Fruit fly (Drosophila melanogaster) whole organism, embryonic: ENCODE data around the gene ATP7.

Experiments
- Bdp1 ChIP-seq: fragments of 200-800 bp; sonication (Bioruptor generic); optimal IDR thresholded peaks from 3 replicates; lab custom pipeline; 2016; ENCODE audit warnings: missing biosample characterization, missing genetic modification characterization
- Blimp-1 ChIP-seq: fragments of 200-800 bp; sonication (Bioruptor generic); optimal IDR thresholded peaks from 3 replicates; lab custom pipeline; 2018; ENCODE audit warnings: missing biosample characterization, missing genetic modification characterization, mild to moderate bottlenecking, moderate library complexity, missing genetic modification reagents
- CG10209 ChIP-seq: fragments of 200-800 bp; sonication (Bioruptor generic); optimal IDR thresholded peaks from 3 replicates; lab custom pipeline; 2017; ENCODE audit warnings: missing biosample characterization, mild to moderate bottlenecking, missing genetic modification characterization, missing genetic modification reagents
- CG10267 ChIP-seq: fragments of 200-800 bp; sonication (Bioruptor generic); optimal IDR thresholded peaks from 2 replicates; lab custom pipeline; 2018; ENCODE audit warnings: missing biosample characterization, mild to moderate bottlenecking, missing genetic modification characterization, moderate library complexity
- CG10565 ChIP-seq: fragments of 200-800 bp; sonication (Bioruptor generic); optimal IDR thresholded peaks from 3 replicates; lab custom pipeline; 2016; ENCODE audit warnings: missing biosample characterization, mild to moderate bottlenecking, missing genetic modification characterization
- CG11504 ChIP-seq: fragments of 200-800 bp; sonication (Bioruptor generic); optimal IDR thresholded peaks from 3 replicates; lab custom pipeline; 2019; ENCODE audit warnings: missing biosample characterization, mild to moderate bottlenecking, missing genetic modification characterization, moderate library complexity
- CG1233 ChIP-seq: fragments of 200-800 bp; sonication (Bioruptor generic); optimal IDR thresholded peaks from 4 replicates; lab custom pipeline; 2018; ENCODE audit warnings: missing biosample characterization, mild to moderate bottlenecking, missing genetic modification characterization
- CG13296 ChIP-seq: fragments of 200-800 bp; sonication (Bioruptor generic); optimal IDR thresholded peaks from 3 replicates; lab custom pipeline; 2018; ENCODE audit warnings: missing biosample characterization, mild to moderate bottlenecking, missing genetic modification characterization
- CG13894 ChIP-seq: fragments of 200-800 bp; sonication (Bioruptor generic); optimal IDR thresholded peaks from 3 replicates; lab custom pipeline; 2018; ENCODE audit warnings: missing biosample characterization, mild to moderate bottlenecking, missing genetic modification characterization, moderate library complexity
- CG14860 ChIP-seq: fragments of 200-800 bp; sonication (Bioruptor generic); IDR thresholded peaks from 3 replicates; pipeline ENCODE4 v1.3.6; 2022; ENCODE audit warnings: missing biosample characterization, missing genetic modification characterization; ENCODE audit not compliant: partially characterized antibody
- CG15011 ChIP-seq: fragments of 200-800 bp; sonication (Bioruptor generic); optimal IDR thresholded peaks from 3 replicates; lab custom pipeline; 2018; ENCODE audit warnings: missing biosample characterization, mild to moderate bottlenecking, missing genetic modification characterization
- CG17361 ChIP-seq: fragments of 200-800 bp; sonication (Bioruptor generic); IDR thresholded peaks from 3 replicates; pipeline ENCODE4 v1.3.6; 2022; ENCODE audit warnings: missing biosample characterization, missing genetic modification characterization
- CG18262 ChIP-seq: fragments of 200-800 bp; optimal IDR thresholded peaks from 3 replicates; lab custom pipeline; 2019; ENCODE audit warnings: missing biosample characterization, mild to moderate bottlenecking, missing genetic modification characterization, moderate library complexity
- CG18599 ChIP-seq: fragments of 200-800 bp; sonication (Bioruptor generic); optimal IDR thresholded peaks from 3 replicates; lab custom pipeline; 2017; ENCODE audit warnings: missing biosample characterization, missing genetic modification characterization, mild to moderate bottlenecking, moderate library complexity, missing genetic modification reagents
- CG2120 ChIP-seq: fragments of 200-800 bp; sonication (Bioruptor generic); optimal IDR thresholded peaks from 3 replicates; lab custom pipeline; 2016; ENCODE audit warnings: missing biosample characterization, missing genetic modification characterization
- CG2678 ChIP-seq: fragments of 200-800 bp; sonication (Bioruptor generic); optimal IDR thresholded peaks from 3 replicates; lab custom pipeline; 2019; ENCODE audit warnings: missing biosample characterization, mild to moderate bottlenecking, missing genetic modification characterization, moderate library complexity
- CG4730 ChIP-seq: fragments of 200-800 bp; sonication (Bioruptor generic); IDR thresholded peaks from 2 replicates; pipeline ENCODE4 v1.3.6; 2022; ENCODE audit warnings: missing biosample characterization, missing genetic modification characterization
- CG4820 ChIP-seq: fragments of 200-800 bp; sonication (Bioruptor generic); optimal IDR thresholded peaks from 3 replicates; lab custom pipeline; 2016; ENCODE audit warnings: missing biosample characterization, missing genetic modification characterization
- CG6175 ChIP-seq: fragments of 200-800 bp; sonication (Bioruptor generic); IDR thresholded peaks from 3 replicates; pipeline ENCODE4 v1.3.6; 2022; ENCODE audit warnings: missing biosample characterization, missing genetic modification characterization
- CG7556 ChIP-seq: fragments of 200-800 bp; sonication (Bioruptor generic); optimal IDR thresholded peaks from 2 replicates; lab custom pipeline; 2017; ENCODE audit warnings: missing biosample characterization, mild to moderate bottlenecking, missing genetic modification characterization
- D ChIP-seq, 2 experiments: fragments of 200-800 bp in 1 of 2; fragments of >200 bp in 1 of 2; sonication (Bioruptor generic) in 1 of 2; optimal IDR thresholded peaks; 2 replicates in 1 of 2; 3 replicates in 1 of 2; lab custom pipeline; 2017; ENCODE audit warnings: mild to moderate bottlenecking in 1 of 2, missing biosample characterization in 1 of 2, missing genetic modification characterization in 1 of 2, missing genetic modification reagents in 1 of 2
- Deaf1 ChIP-seq: fragments of 200-800 bp; optimal IDR thresholded peaks from 3 replicates; lab custom pipeline; 2019; ENCODE audit warnings: missing biosample characterization, mild to moderate bottlenecking, missing genetic modification characterization, moderate library complexity
- Doc3 ChIP-seq: fragments of 200-800 bp; sonication (Bioruptor generic); IDR thresholded peaks from 3 replicates; pipeline ENCODE4 v1.3.6; 2022; ENCODE audit warnings: missing biosample characterization, missing genetic modification characterization; ENCODE audit not compliant: partially characterized antibody
- Elba2 ChIP-seq: fragments of 200-800 bp; sonication (Bioruptor generic); optimal IDR thresholded peaks from 3 replicates; lab custom pipeline; 2016; ENCODE audit warnings: missing biosample characterization, missing genetic modification characterization
- H2.0 ChIP-seq: fragments of 200-800 bp; sonication (Bioruptor generic); IDR thresholded peaks from 2 replicates; pipeline ENCODE4 v1.3.6; 2022; ENCODE audit warnings: missing biosample characterization, missing genetic modification characterization
- HLH54F ChIP-seq: fragments of 200-800 bp; sonication (Bioruptor generic); optimal IDR thresholded peaks from 3 replicates; lab custom pipeline; 2016; ENCODE audit warnings: missing biosample characterization, missing genetic modification characterization
- Hr3 ChIP-seq: fragments of 200-800 bp; sonication (Bioruptor generic); optimal IDR thresholded peaks from 3 replicates; lab custom pipeline; 2016; ENCODE audit warnings: missing biosample characterization, missing genetic modification characterization
- Lim3 ChIP-seq: fragments of 200-800 bp; sonication (Bioruptor generic); IDR thresholded peaks from 2 replicates; pipeline ENCODE4 v1.3.6; 2022; ENCODE audit warnings: missing biosample characterization, missing genetic modification characterization
- Rfx ChIP-seq: fragments of 200-800 bp; sonication (Bioruptor generic); IDR thresholded peaks from 2 replicates; pipeline ENCODE4 v1.3.6; 2022; ENCODE audit warnings: missing biosample characterization, missing genetic modification characterization
- cas ChIP-seq: fragments of 200-800 bp; sonication (Bioruptor generic); IDR thresholded peaks from 2 replicates; pipeline ENCODE4 v1.3.6; 2022; ENCODE audit warnings: missing biosample characterization, missing genetic modification characterization
- crc ChIP-seq: fragments of 200-800 bp; sonication (Bioruptor generic); optimal IDR thresholded peaks from 2 replicates; lab custom pipeline; 2016; ENCODE audit warnings: missing biosample characterization, missing genetic modification characterization
- dmrt99B ChIP-seq: fragments of 200-800 bp; sonication (Bioruptor generic); optimal IDR thresholded peaks from 2 replicates; lab custom pipeline; 2018; ENCODE audit warnings: missing biosample characterization, mild to moderate bottlenecking, missing genetic modification characterization, moderate library complexity
- dysf ChIP-seq: fragments of 200-800 bp; sonication (Bioruptor generic); IDR thresholded peaks from 3 replicates; pipeline ENCODE4 v1.3.6; 2022; ENCODE audit warnings: missing biosample characterization, missing genetic modification characterization
- fd96Cb ChIP-seq: fragments of 200-800 bp; sonication (Bioruptor generic); optimal IDR thresholded peaks from 2 replicates; lab custom pipeline; 2018; ENCODE audit warnings: missing biosample characterization, mild to moderate bottlenecking, missing genetic modification characterization, moderate library complexity
- ftz-f1 ChIP-seq: fragments of 200-800 bp; sonication (Bioruptor generic); optimal IDR thresholded peaks from 2 replicates; lab custom pipeline; 2016; ENCODE audit warnings: missing biosample characterization, missing genetic modification characterization
- grau ChIP-seq: fragments of 200-800 bp; optimal IDR thresholded peaks from 3 replicates; lab custom pipeline; 2019; ENCODE audit warnings: missing biosample characterization, mild to moderate bottlenecking, missing genetic modification characterization, moderate library complexity
- ken ChIP-seq: fragments of 200-800 bp; sonication (Bioruptor generic); IDR thresholded peaks from 3 replicates; pipeline ENCODE4 v1.3.6; 2022; ENCODE audit warnings: missing biosample characterization, missing genetic modification characterization
- lilli ChIP-seq: fragments of 200-800 bp; sonication (Bioruptor generic); optimal IDR thresholded peaks from 3 replicates; lab custom pipeline; 2016; ENCODE audit warnings: missing biosample characterization, missing genetic modification characterization
- nerfin-1 ChIP-seq: fragments of 200-800 bp; sonication (Bioruptor generic); optimal IDR thresholded peaks from 3 replicates; lab custom pipeline; 2019; ENCODE audit warnings: missing biosample characterization, mild to moderate bottlenecking, missing genetic modification characterization, moderate library complexity
- p53 ChIP-seq: fragments of 200-800 bp; sonication (Bioruptor generic); optimal IDR thresholded peaks from 2 replicates; lab custom pipeline; 2016; ENCODE audit warnings: missing biosample characterization, missing genetic modification characterization
- pan ChIP-seq, 4 experiments: fragments of >200 bp in 3 of 4; fragments of 200-800 bp in 1 of 4; sonication (Bioruptor generic) in 1 of 4; optimal IDR thresholded peaks in 3 of 4; IDR thresholded peaks in 1 of 4; 2 replicates each; pipeline versions ENCODE4 v1.3.6 to Lab custom; 2017 to 2022; ENCODE audit warnings: missing biosample characterization in 2 of 4, missing genetic modification characterization in 2 of 4, mixed read lengths in 1 of 4
- pho ChIP-seq: fragments of 200-800 bp; sonication (Bioruptor generic); optimal IDR thresholded peaks from 2 replicates; lab custom pipeline; 2016; ENCODE audit warnings: missing biosample characterization, missing genetic modification characterization
- row ChIP-seq: fragments of 200-800 bp; sonication (Bioruptor generic); IDR thresholded peaks from 3 replicates; pipeline ENCODE4 v1.3.6; 2022; ENCODE audit warnings: missing biosample characterization, missing genetic modification characterization
- sens-2 ChIP-seq: fragments of 200-800 bp; sonication (Bioruptor generic); IDR thresholded peaks from 2 replicates; pipeline ENCODE4 v1.3.6; 2022; ENCODE audit warnings: missing biosample characterization, missing genetic modification characterization
- so ChIP-seq: fragments of 200-800 bp; sonication (Bioruptor generic); IDR thresholded peaks from 3 replicates; pipeline ENCODE4 v1.3.6; 2022; ENCODE audit warnings: missing biosample characterization, missing genetic modification characterization
- trh ChIP-seq: fragments of 200-800 bp; sonication (Bioruptor generic); optimal IDR thresholded peaks from 2 replicates; lab custom pipeline; 2016; ENCODE audit warnings: missing biosample characterization, missing genetic modification characterization
- ttk ChIP-seq: fragments of 200-800 bp; sonication (Bioruptor generic); IDR thresholded peaks from 2 replicates; pipeline ENCODE4 v2.1.2; 2022; ENCODE audit warnings: missing biosample characterization, missing genetic modification characterization
- wek ChIP-seq: fragments of 200-800 bp; sonication (Bioruptor generic); optimal IDR thresholded peaks from 3 replicates; lab custom pipeline; 2018; ENCODE audit warnings: missing biosample characterization, mild to moderate bottlenecking, missing genetic modification characterization, moderate library complexity

ATP7 gene

dm6 chrX:11820284-11821075 is 34.3 kb upstream of the ATP7 start (continued):
- TF ChIP-seq CG17361 (0 out of 3 replicates have a peak, but pooled peaks have one; percentile 44), dmrt99B (peak; percentile 51), CG10565 (GFP tag; lab: Kevin White, UChicago) (no peak), CG13296 (peak; percentile 30), Blimp-1 (no peak), grau (tag; lab: Kevin White, UChicago) (peak; percentile 79), CG18262 (no peak), CG7556 (peak; percentile 15), sens-2 (GFP tag; lab: Robert Waterston, UW) (no peak), CG13894 (tag; lab: Kevin White, UChicago) (no peak), crc (no peak), CG14860 (no peak), dysf (peak; percentile 44; the same call in 1 of the 3 replicates), ken (GFP tag; lab: Robert Waterston, UW) (no peak), CG11504 (tag; lab: Kevin White, UChicago) (peak; percentile 46), fd96Cb (tag; lab: Kevin White, UChicago) (peak; percentile 7), CG4730 (GFP tag; lab: Robert Waterston, UW) (0 out of 2 replicates have a peak, but pooled peaks have one; percentile 3), ftz-f1 (GFP tag; lab: Kevin White, UChicago) (no peak), CG2678 (peak; percentile 50), CG4820 (peak; percentile 47), lilli (peak; percentile 11), pho (GFP tag; lab: Kevin White, UChicago) (peak; percentile 2), Hr3 (peak; percentile 27)

dm6 chrX:11821946-11822345 is 32.9 kb upstream of the ATP7 start:
- TF ChIP-seq wek, result no peak
- no peak for TF ChIP-seq p53 (GFP tag; lab: Kevin White, UChicago)
- no peak for TF ChIP-seq CG15011
- TF ChIP-seq Doc3 (GFP tag; lab: Robert Waterston, UW), result no peak
- TF ChIP-seq nerfin-1 (tag; lab: Kevin White, UChicago), result no peak
- TF ChIP-seq Lim3, result no peak
- peak; percentile 41; the same call in 2 of the 3 replicates for TF ChIP-seq row
- no peak for TF ChIP-seq pan (optimal IDR thresholded peaks at IDR 0.05; lab: Kevin White, UChicago)
- no peak for TF ChIP-seq pan (GFP tag; optimal IDR thresholded peaks at IDR 0.05 in 1 of 2, IDR thresholded peaks at IDR 0.05 in 1 of 2)
- TF ChIP-seq CG10565 (GFP tag; lab: Kevin White, UChicago), result no peak
- TF ChIP-seq dysf, result 0 out of 3 replicates have a peak, but pooled peaks have one; percentile 23
- TF ChIP-seq CG1233 (GFP tag; lab: Kevin White, UChicago), result no peak
- TF ChIP-seq CG18599 (GFP tag; lab: Kevin White, UChicago), result peak; percentile 14
- TF ChIP-seq CG2120 (GFP tag; lab: Kevin White, UChicago), result peak; percentile 7
- no peak for TF ChIP-seq Bdp1 (GFP tag; lab: Kevin White, UChicago)
- no peak for TF ChIP-seq trh
- no peak for TF ChIP-seq Deaf1 (tag; lab: Kevin White, UChicago)
- TF ChIP-seq H2.0, result no peak
- TF ChIP-seq D (optimal IDR thresholded peaks at IDR 0.05; lab: Kevin White, UChicago), result no peak
- TF ChIP-seq D (GFP tag; optimal IDR thresholded peaks at IDR 0.05; lab: Kevin White, UChicago), result no peak
- TF ChIP-seq CG10267 (tag; lab: Kevin White, UChicago), result no peak
- TF ChIP-seq Rfx (GFP tag; lab: Robert Waterston, UW), result 0 out of 2 replicates have a peak, but pooled peaks have one; percentile 26
- no peak for TF ChIP-seq HLH54F (GFP tag; lab: Kevin White, UChicago)
- TF ChIP-seq so, result 0 out of 3 replicates have a peak, but pooled peaks have one; percentile 7
- no peak for TF ChIP-seq Elba2
- peak; percentile 13 for TF ChIP-seq CG13296
- no peak for TF ChIP-seq CG6175 (GFP tag; lab: Robert Waterston, UW)
- TF ChIP-seq CG10209 (GFP tag; lab: Kevin White, UChicago), result peak; percentile 7
- TF ChIP-seq ttk (GFP tag; lab: Robert Waterston, UW), result no peak
- no peak for TF ChIP-seq cas
